Fruit fly (Drosophila melanogaster): Measurements from ENCODE around the gene CG11722.

CG11722 gene

dm6 chr3R:10055951-10056350 lies 10.6 kb upstream of the CG11722 start, which contains the start of gene Npc2d:
TSS of gene Npc2d (minus strand) at chr3R:10056083.
- TF ChIP-seq Hnf4 (GFP tag; optimal IDR thresholded peaks at IDR 0.05): no peak
- no peak for TF ChIP-seq pan (optimal IDR thresholded peaks at IDR 0.05)
- no peak for TF ChIP-seq Jra (GFP tag; optimal IDR thresholded peaks at IDR 0.05)
- no peak for TF ChIP-seq psq (GFP tag; optimal IDR thresholded peaks at IDR 0.05)
- no peak for TF ChIP-seq dmrt93B (GFP tag; optimal IDR thresholded peaks at IDR 0.05)
- no peak for TF ChIP-seq Myc (optimal IDR thresholded peaks at IDR 0.05)
- no peak for TF ChIP-seq dl (GFP tag; optimal IDR thresholded peaks at IDR 0.05; ENCODE audit: insufficient read depth in 1 of 2, partially characterized antibody in 2 of 2)
- TF ChIP-seq HLH106 (tag; optimal IDR thresholded peaks at IDR 0.05): no peak
- no peak for TF ChIP-seq Abd-B (GFP tag; optimal IDR thresholded peaks at IDR 0.05)
- TF ChIP-seq GATAd (GFP tag; optimal IDR thresholded peaks at IDR 0.05): no peak
- no peak for TF ChIP-seq woc (GFP tag; optimal IDR thresholded peaks at IDR 0.05)
- TF ChIP-seq fru (GFP tag; optimal IDR thresholded peaks at IDR 0.05): no peak
- no peak for TF ChIP-seq sv (GFP tag; optimal IDR thresholded peaks at IDR 0.05)
- no peak for TF ChIP-seq brk (GFP tag; optimal IDR thresholded peaks at IDR 0.05)

dm6 chr3R:10055004-10055403 lies 9.7 kb upstream of the CG11722 start:
- TF ChIP-seq GATAd (GFP tag; optimal IDR thresholded peaks at IDR 0.05): no peak
- no peak for TF ChIP-seq dl (GFP tag; optimal IDR thresholded peaks at IDR 0.05; ENCODE audit: insufficient read depth in 1 of 2, partially characterized antibody in 2 of 2)
- no peak for TF ChIP-seq Mio (GFP tag; optimal IDR thresholded peaks at IDR 0.05)
- TF ChIP-seq dmrt93B (GFP tag; optimal IDR thresholded peaks at IDR 0.05): no peak
- no peak for TF ChIP-seq CrebA (GFP tag; optimal IDR thresholded peaks at IDR 0.05; ENCODE audit: borderline replicate concordance)
- TF ChIP-seq Hnf4 (GFP tag; optimal IDR thresholded peaks at IDR 0.05): no peak
- TF ChIP-seq foxo (GFP tag; optimal IDR thresholded peaks at IDR 0.05): no peak
- no peak for TF ChIP-seq dsf (GFP tag; optimal IDR thresholded peaks at IDR 0.05; ENCODE audit: borderline replicate concordance)
- TF ChIP-seq Hr78 (GFP tag; optimal IDR thresholded peaks at IDR 0.05): no peak
- TF ChIP-seq Vsx2 (GFP tag; optimal IDR thresholded peaks at IDR 0.05; ENCODE audit: partially characterized antibody): no peak

dm6 chr3R:10054278-10054975 lies 9.1 kb upstream of the CG11722 start:
- TF ChIP-seq dsf (GFP tag; optimal IDR thresholded peaks at IDR 0.05; ENCODE audit: borderline replicate concordance) (no peak), Sp1 (GFP tag; optimal IDR thresholded peaks at IDR 0.05) (peak; percentile 60), jim (GFP tag; optimal IDR thresholded peaks at IDR 0.05) (no peak), Rel (GFP tag; optimal IDR thresholded peaks at IDR 0.05) (peak; percentile 55), Rel (tag; optimal IDR thresholded peaks at IDR 0.05) (peak; percentile 46), HLH106 (tag; optimal IDR thresholded peaks at IDR 0.05) (peak; percentile 28), h (GFP tag; optimal IDR thresholded peaks at IDR 0.05) (peak; percentile 30), Hr83 (GFP tag; optimal IDR thresholded peaks at IDR 0.05; ENCODE audit: poor library complexity, severe bottlenecking) (peak; percentile 6), br (GFP tag; optimal IDR thresholded peaks at IDR 0.05) (peak; percentile 6), Vsx2 (GFP tag; optimal IDR thresholded peaks at IDR 0.05; ENCODE audit: partially characterized antibody) (peak; percentile 77), fru (GFP tag; optimal IDR thresholded peaks at IDR 0.05) (peak; percentile 19), ey (GFP tag; optimal IDR thresholded peaks at IDR 0.05) (no peak), foxo (GFP tag; optimal IDR thresholded peaks at IDR 0.05) (peak; percentile 2 to 27), brk (GFP tag; optimal IDR thresholded peaks at IDR 0.05) (peak; percentile 39)

DNA sequence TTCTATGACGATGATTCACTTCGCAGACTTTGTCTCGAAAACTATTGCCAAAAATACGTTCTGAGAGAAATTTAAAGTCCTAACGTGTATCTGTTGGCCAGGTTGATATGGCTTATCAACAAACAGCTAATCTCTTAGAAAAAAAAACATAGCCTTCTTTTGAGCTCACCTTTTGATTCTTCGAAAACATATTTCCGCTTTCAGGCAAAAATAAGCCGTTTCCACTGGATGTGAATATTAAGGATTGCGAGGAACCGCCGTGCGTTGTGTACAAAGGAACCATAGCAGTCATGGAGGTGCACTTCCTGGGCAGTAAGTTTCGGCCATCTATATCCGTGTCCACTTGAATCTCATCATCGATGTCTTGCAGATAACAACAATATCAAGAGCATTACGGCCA lies 8.2 kb upstream of the CG11722 start:
- no peak for TF ChIP-seq Vsx2 (GFP tag; optimal IDR thresholded peaks at IDR 0.05; ENCODE audit: partially characterized antibody)
- TF ChIP-seq Dfd (GFP tag; optimal IDR thresholded peaks at IDR 0.05): no peak
- TF ChIP-seq h (GFP tag; optimal IDR thresholded peaks at IDR 0.05): no peak
- no peak for TF ChIP-seq Hnf4 (GFP tag; optimal IDR thresholded peaks at IDR 0.05)
- no peak for TF ChIP-seq HLH106 (tag; optimal IDR thresholded peaks at IDR 0.05)
- no peak for TF ChIP-seq dsf (GFP tag; optimal IDR thresholded peaks at IDR 0.05; ENCODE audit: borderline replicate concordance)
- no peak for TF ChIP-seq N (GFP tag; optimal IDR thresholded peaks at IDR 0.05)
- no peak for TF ChIP-seq dl (GFP tag; optimal IDR thresholded peaks at IDR 0.05; ENCODE audit: insufficient read depth in 1 of 2, partially characterized antibody in 2 of 2)
- TF ChIP-seq rgr (GFP tag; optimal IDR thresholded peaks at IDR 0.05): no peak
- no peak for TF ChIP-seq sage (GFP tag; optimal IDR thresholded peaks at IDR 0.05)
- no peak for TF ChIP-seq Rel (GFP tag; optimal IDR thresholded peaks at IDR 0.05)
- no peak for TF ChIP-seq Rel (tag; optimal IDR thresholded peaks at IDR 0.05)
- no peak for TF ChIP-seq CrebA (GFP tag; optimal IDR thresholded peaks at IDR 0.05; ENCODE audit: borderline replicate concordance)
